Worm (Caenorhabditis elegans): Measurements from ENCODE around the gene ifta-2.

- TF ChIP-seq dao-5 (tag; optimal IDR thresholded peaks at IDR 0.05): no peak
- no peak for TF ChIP-seq W03F9.2 (tag; optimal IDR thresholded peaks at IDR 0.05)
- TF ChIP-seq him-1 (tag; optimal IDR thresholded peaks at IDR 0.05): no peak
These were observed 16.6 kb downstream of the ifta-2 start for ce11 chrIV:17285263-17285662.
